Worm (Caenorhabditis elegans) whole organism, L2 larva: ENCODE data around the gene Y57G7A.6.

Source experiments
- C34F6.9 ChIP-seq: fragments of 150-350 bp; optimal IDR thresholded peaks from 2 replicates; lab custom pipeline; 2014; ENCODE audit warnings: missing biosample characterization, missing genetic modification characterization
- F13H6.1 ChIP-seq: sonication (generic microtip); optimal IDR thresholded peaks from 2 replicates; lab custom pipeline; 2016; ENCODE audit warnings: missing genetic modification characterization, missing compliant biosample characterization
- Y55F3AM.14 ChIP-seq: fragments of 200-800 bp; sonication (Bioruptor generic); optimal IDR thresholded peaks from 2 replicates; lab custom pipeline; 2018; ENCODE audit warnings: mild to moderate bottlenecking, missing genetic modification characterization, missing compliant biosample characterization
- alr-1 ChIP-seq: fragments of 150-350 bp; optimal IDR thresholded peaks from 2 replicates; lab custom pipeline; 2014; ENCODE audit warnings: missing biosample characterization, missing genetic modification characterization
- blmp-1 ChIP-seq: sonication (generic microtip); optimal IDR thresholded peaks from 2 replicates; lab custom pipeline; 2017; ENCODE audit warnings: missing genetic modification characterization, mild to moderate bottlenecking, missing compliant biosample characterization, antibody characterized with exemption, moderate library complexity; ENCODE audit not compliant: insufficient read depth
- ceh-16 ChIP-seq: fragments of 150-350 bp; optimal IDR thresholded peaks from 2 replicates; lab custom pipeline; 2014; ENCODE audit warnings: missing biosample characterization, missing genetic modification characterization
- ceh-82 ChIP-seq: fragments of 150-350 bp; optimal IDR thresholded peaks from 2 replicates; lab custom pipeline; 2014; ENCODE audit warnings: missing biosample characterization, missing genetic modification characterization
- crh-2 ChIP-seq: sonication (generic microtip); optimal IDR thresholded peaks from 2 replicates; lab custom pipeline; 2017; ENCODE audit warnings: missing biosample characterization, missing genetic modification characterization
- dmd-4 ChIP-seq: sonication (generic microtip); optimal IDR thresholded peaks from 2 replicates; lab custom pipeline; 2017; ENCODE audit warnings: missing biosample characterization, missing genetic modification characterization
- egl-27 ChIP-seq: sonication (generic microtip); optimal IDR thresholded peaks from 3 replicates; lab custom pipeline; 2017; ENCODE audit warnings: missing biosample characterization, missing genetic modification reagents, missing genetic modification characterization
- fos-1 ChIP-seq: fragments of 150-350 bp; optimal IDR thresholded peaks from 2 replicates; lab custom pipeline; 2014; ENCODE audit warnings: missing biosample characterization, missing genetic modification characterization
- gmeb-1 ChIP-seq: fragments of 150-350 bp; optimal IDR thresholded peaks from 2 replicates; lab custom pipeline; 2014; ENCODE audit warnings: missing biosample characterization, missing genetic modification characterization
- lin-13 ChIP-seq: fragments of 150-350 bp; optimal IDR thresholded peaks from 2 replicates; lab custom pipeline; 2014; ENCODE audit warnings: missing biosample characterization, missing genetic modification reagents, missing genetic modification characterization
- lin-39 ChIP-seq: fragments of 150-350 bp; optimal IDR thresholded peaks from 2 replicates; lab custom pipeline; 2014; ENCODE audit warnings: missing biosample characterization, missing genetic modification reagents, missing genetic modification characterization
- mdl-1 ChIP-seq, 2 experiments: fragments of 150-350 bp in 1 of 2; sonication (generic microtip) in 1 of 2; optimal IDR thresholded peaks; 2 replicates each; lab custom pipeline; 2017; ENCODE audit warnings: missing biosample characterization in 2 of 2, missing genetic modification characterization in 2 of 2
- nhr-10 ChIP-seq: sonication (generic microtip); optimal IDR thresholded peaks from 2 replicates; lab custom pipeline; 2017; ENCODE audit warnings: missing biosample characterization, missing genetic modification characterization
- nhr-11 ChIP-seq: fragments of 150-350 bp; optimal IDR thresholded peaks from 2 replicates; lab custom pipeline; 2014; ENCODE audit warnings: missing biosample characterization, missing genetic modification characterization
- nhr-21 ChIP-seq: fragments of 150-350 bp; optimal IDR thresholded peaks from 2 replicates; lab custom pipeline; 2014; ENCODE audit warnings: missing biosample characterization, missing genetic modification characterization
- nhr-237 ChIP-seq: fragments of 150-350 bp; optimal IDR thresholded peaks from 2 replicates; lab custom pipeline; 2014; ENCODE audit warnings: missing biosample characterization, missing genetic modification characterization
- nhr-6 ChIP-seq: fragments of 150-350 bp; optimal IDR thresholded peaks from 2 replicates; lab custom pipeline; 2014; ENCODE audit warnings: missing biosample characterization, missing genetic modification characterization
- peb-1 ChIP-seq: fragments of 150-350 bp; optimal IDR thresholded peaks from 2 replicates; lab custom pipeline; 2014; ENCODE audit warnings: missing biosample characterization, missing genetic modification characterization
- sem-4 ChIP-seq: fragments of 150-350 bp; optimal IDR thresholded peaks from 2 replicates; lab custom pipeline; 2014; ENCODE audit warnings: missing biosample characterization, missing genetic modification reagents, missing genetic modification characterization
- skn-1 ChIP-seq: sonication (generic microtip); optimal IDR thresholded peaks from 2 replicates; lab custom pipeline; 2017; ENCODE audit warnings: missing biosample characterization, missing genetic modification characterization
- sma-3 ChIP-seq: sonication (generic microtip); optimal IDR thresholded peaks from 2 replicates; lab custom pipeline; 2016; ENCODE audit warnings: missing genetic modification reagents, missing genetic modification characterization, missing compliant biosample characterization
- snpc-4 ChIP-seq: fragments of 150-350 bp; optimal IDR thresholded peaks from 2 replicates; lab custom pipeline; 2014; ENCODE audit warnings: missing biosample characterization, missing genetic modification characterization
- unc-39 ChIP-seq: fragments of 150-350 bp; optimal IDR thresholded peaks from 2 replicates; lab custom pipeline; 2014; ENCODE audit warnings: missing biosample characterization, missing genetic modification characterization
- unc-62 ChIP-seq: fragments of 150-350 bp; optimal IDR thresholded peaks from 2 replicates; lab custom pipeline; 2014; ENCODE audit warnings: missing biosample characterization, missing genetic modification reagents, missing genetic modification characterization
- zag-1 ChIP-seq: fragments of 150-350 bp; optimal IDR thresholded peaks from 2 replicates; lab custom pipeline; 2014; ENCODE audit warnings: missing biosample characterization, missing genetic modification characterization
- ztf-1 ChIP-seq: fragments of 200-800 bp; sonication (Bioruptor generic); conservative IDR thresholded peaks from 2 replicates; pipeline ENCODE4 v1.3.6; 2022; ENCODE audit warnings: missing genetic modification characterization, missing compliant biosample characterization
- ztf-11 ChIP-seq: sonication (generic microtip); optimal IDR thresholded peaks from 2 replicates; lab custom pipeline; 2017; ENCODE audit warnings: missing biosample characterization, missing genetic modification characterization
- ztf-4 ChIP-seq: fragments of 150-350 bp; optimal IDR thresholded peaks from 2 replicates; lab custom pipeline; 2014; ENCODE audit warnings: missing biosample characterization, missing genetic modification characterization

The Y57G7A.6 gene

ce11 chrII:1298169-1298568 lies 12.8 kb upstream of the Y57G7A.6 start, which contains the start of gene Y57G7A.1:
Y57G7A.1 (plus strand) TSS chrII:1298469.
- no peak for TF ChIP-seq alr-1 (tag; lab: Kevin White, UChicago)
- no peak for TF ChIP-seq snpc-4 (tag; lab: Kevin White, UChicago)
- no peak for TF ChIP-seq C34F6.9 (tag; lab: Kevin White, UChicago)
- TF ChIP-seq unc-39 (tag; lab: Kevin White, UChicago): no peak
- TF ChIP-seq, all 48 proteins: peak for 0

ce11 chrII:1297697-1298093 lies 12.3 kb upstream of the Y57G7A.6 start:
- TF ChIP-seq sem-4 (tag; lab: Kevin White, UChicago) (no peak), dmd-4 (tag; lab: Kevin White, UChicago) (no peak), fos-1 (tag; lab: Kevin White, UChicago) (peak; percentile 1), unc-39 (tag; lab: Kevin White, UChicago) (no peak), zag-1 (tag; lab: Kevin White, UChicago) (no peak), ztf-1 (GFP tag; lab: Robert Waterston, UW) (no peak)

DNA sequence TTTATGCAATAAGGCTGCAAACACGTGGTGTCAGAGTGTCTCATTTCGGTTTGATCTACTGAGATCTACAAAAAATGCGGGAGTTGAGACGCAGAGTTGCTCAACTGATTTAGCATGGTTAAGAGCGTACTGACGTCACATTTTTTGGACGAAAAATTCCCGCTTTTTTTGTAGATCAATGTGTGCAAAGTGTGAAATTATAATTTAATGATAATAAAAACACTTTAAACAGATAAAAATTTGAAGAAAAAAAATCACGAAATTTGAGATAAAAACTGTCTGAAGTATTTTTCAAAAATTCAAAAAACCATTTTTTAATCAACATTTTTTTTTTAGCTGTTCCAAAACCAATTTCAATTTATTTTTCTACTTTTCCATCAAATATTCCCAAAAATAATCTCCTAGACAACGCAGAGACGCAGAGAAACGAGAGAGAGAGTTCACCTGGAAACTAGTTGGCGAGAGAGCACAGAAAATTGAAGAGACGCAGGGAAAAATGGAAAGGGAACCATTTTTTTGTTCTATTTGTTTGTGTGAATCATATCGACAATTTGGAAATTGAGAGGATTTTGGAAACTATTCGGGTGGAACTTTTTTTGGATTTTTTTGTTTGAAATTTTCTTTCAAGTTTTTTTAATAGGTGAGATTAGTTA lies 11.8 kb upstream of the Y57G7A.6 start:
- TF ChIP-seq fos-1 (tag; lab: Kevin White, UChicago) (peak; percentile 1), ceh-16 (tag; lab: Kevin White, UChicago) (no peak)

ce11 chrII:1295776-1296175 lies 10.4 kb upstream of the Y57G7A.6 start, which contains the start of gene Y57G7A.2:
Y57G7A.2 (plus strand) TSS chrII:1296076.
- TF ChIP-seq gmeb-1 (tag; lab: Kevin White, UChicago) (no peak), ztf-4 (tag; lab: Kevin White, UChicago) (no peak), sma-3 (GFP tag; lab: Kevin White, UChicago) (no peak), crh-2 (tag; lab: Kevin White, UChicago) (no peak), egl-27 (tag; lab: Kevin White, UChicago) (no peak), skn-1 (tag; lab: Kevin White, UChicago) (no peak), mdl-1 (tag; optimal IDR thresholded peaks at IDR 0.05; lab: Kevin White, UChicago) (no peak), nhr-21 (no peak), zag-1 (tag; lab: Kevin White, UChicago) (no peak), nhr-6 (tag; lab: Kevin White, UChicago) (no peak), nhr-237 (tag; lab: Kevin White, UChicago) (no peak), blmp-1 (tag; lab: Kevin White, UChicago) (no peak), Y55F3AM.14 (GFP tag; lab: Kevin White, UChicago) (no peak), ztf-11 (tag; lab: Kevin White, UChicago) (no peak), lin-39 (tag; lab: Kevin White, UChicago) (no peak)

ce11 chrII:1293157-1293556 lies 7.7 kb upstream of the Y57G7A.6 start, which contains the start of gene srz-64:
srz-64 (minus strand) TSS chrII:1293257.
- TF ChIP-seq sma-3 (GFP tag; lab: Kevin White, UChicago) (no peak), nhr-21 (no peak), F13H6.1 (tag; lab: Kevin White, UChicago) (no peak), zag-1 (tag; lab: Kevin White, UChicago) (no peak)

DNA sequence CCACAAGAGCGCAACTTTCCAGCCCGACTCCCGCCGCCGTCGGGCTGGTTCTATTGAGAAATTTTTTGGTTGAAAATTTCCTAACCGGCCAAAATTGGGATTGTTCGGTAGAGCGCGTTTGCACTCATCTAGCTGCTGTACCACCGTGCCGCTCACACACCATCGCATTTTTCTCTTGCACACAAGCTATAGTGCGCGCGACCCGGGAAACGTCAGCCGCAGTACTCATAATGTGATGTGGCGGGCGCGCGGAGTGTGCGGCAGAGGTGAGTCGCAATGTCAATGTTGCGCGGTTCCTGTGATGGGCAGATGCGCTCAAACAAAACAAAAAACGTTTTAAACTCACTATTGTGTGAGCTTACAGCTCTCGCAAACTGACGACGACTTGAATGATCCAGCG lies 429 bp downstream of the Y57G7A.6 start:
- TF ChIP-seq peb-1 (tag; lab: Kevin White, UChicago) (no peak), nhr-10 (tag; lab: Kevin White, UChicago) (no peak), crh-2 (tag; lab: Kevin White, UChicago) (no peak), nhr-21 (no peak), lin-13 (no peak), ceh-16 (tag; lab: Kevin White, UChicago) (no peak), skn-1 (tag; lab: Kevin White, UChicago) (no peak), ceh-82 (tag; lab: Kevin White, UChicago) (no peak), unc-62 (GFP tag; lab: Kevin White, UChicago) (no peak), snpc-4 (tag; lab: Kevin White, UChicago) (no peak), nhr-11 (tag; lab: Kevin White, UChicago) (no peak), ztf-4 (tag; lab: Kevin White, UChicago) (no peak)
- TF ChIP-seq, all 48 proteins: peak for 0
